Worm (Caenorhabditis elegans) whole organism, midembryonic: ENCODE measurements around the gene alg-4.

Source experiments
- T22C8.4 ChIP-seq: fragments of 200-800 bp; sonication (Bioruptor generic); IDR thresholded peaks from 2 replicates; pipeline ENCODE4 v1.3.6; 2022; ENCODE audit warnings: missing genetic modification characterization, missing compliant biosample characterization
- cog-1 ChIP-seq: sonication (generic microtip); optimal IDR thresholded peaks from 2 replicates; lab custom pipeline; 2016; ENCODE audit warnings: missing genetic modification characterization, missing compliant biosample characterization
- flt-1 ChIP-seq: fragments of 200-800 bp; sonication (Bioruptor generic); IDR thresholded peaks from 2 replicates; pipeline ENCODE4 v1.3.6; 2022; ENCODE audit warnings: missing genetic modification characterization, missing compliant biosample characterization
- klf-2 ChIP-seq: fragments of 200-800 bp; sonication (Bioruptor generic); conservative IDR thresholded peaks from 2 replicates; pipeline ENCODE4 v1.3.6; 2022; ENCODE audit warnings: missing genetic modification reagents, missing genetic modification characterization, missing compliant biosample characterization
- med-1 ChIP-seq: sonication (generic microtip); optimal IDR thresholded peaks from 2 replicates; lab custom pipeline; 2017; ENCODE audit warnings: missing genetic modification characterization, mild to moderate bottlenecking, missing compliant biosample characterization, antibody characterized with exemption, missing genetic modification reagents; ENCODE audit not compliant: insufficient read depth
- ztf-23 ChIP-seq: fragments of 200-800 bp; sonication (Bioruptor generic); IDR thresholded peaks from 2 replicates; pipeline ENCODE4 v1.3.6; 2022; ENCODE audit warnings: missing genetic modification reagents, missing genetic modification characterization, missing compliant biosample characterization

DNA sequence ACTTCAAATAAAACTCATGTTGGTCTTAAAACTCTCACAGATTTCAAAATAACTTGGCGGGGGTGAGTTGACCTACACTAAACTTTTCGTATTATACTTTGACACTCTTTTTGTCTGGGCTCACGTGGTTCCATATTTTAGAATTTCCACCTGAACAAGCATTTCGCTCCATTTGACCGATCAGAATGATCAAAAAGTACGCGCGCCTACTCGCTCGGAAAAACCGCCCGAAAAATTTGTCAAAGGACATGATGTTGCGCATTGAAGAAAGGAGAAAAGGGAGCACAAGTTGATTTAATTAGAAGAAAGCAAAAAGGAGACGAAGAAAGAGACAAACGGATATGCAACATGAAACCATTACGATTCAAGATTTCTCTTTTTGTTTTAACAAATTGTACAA is 4.9 kb downstream of the alg-4 start:
- TF ChIP-seq flt-1 (no peak), T22C8.4 (GFP tag; lab: Robert Waterston, UW) (no peak), cog-1 (tag; lab: Kevin White, UChicago) (no peak), ztf-23 (no peak), klf-2 (GFP tag; lab: Robert Waterston, UW) (no peak), med-1 (GFP tag; lab: Kevin White, UChicago) (no peak)
